Worm (Caenorhabditis elegans): ENCODE results near the gene H04J21.1.
A peak's percentile ranks its signal among the peaks of the same experiment; 100 is the strongest.

H04J21.1 gene

DNA sequence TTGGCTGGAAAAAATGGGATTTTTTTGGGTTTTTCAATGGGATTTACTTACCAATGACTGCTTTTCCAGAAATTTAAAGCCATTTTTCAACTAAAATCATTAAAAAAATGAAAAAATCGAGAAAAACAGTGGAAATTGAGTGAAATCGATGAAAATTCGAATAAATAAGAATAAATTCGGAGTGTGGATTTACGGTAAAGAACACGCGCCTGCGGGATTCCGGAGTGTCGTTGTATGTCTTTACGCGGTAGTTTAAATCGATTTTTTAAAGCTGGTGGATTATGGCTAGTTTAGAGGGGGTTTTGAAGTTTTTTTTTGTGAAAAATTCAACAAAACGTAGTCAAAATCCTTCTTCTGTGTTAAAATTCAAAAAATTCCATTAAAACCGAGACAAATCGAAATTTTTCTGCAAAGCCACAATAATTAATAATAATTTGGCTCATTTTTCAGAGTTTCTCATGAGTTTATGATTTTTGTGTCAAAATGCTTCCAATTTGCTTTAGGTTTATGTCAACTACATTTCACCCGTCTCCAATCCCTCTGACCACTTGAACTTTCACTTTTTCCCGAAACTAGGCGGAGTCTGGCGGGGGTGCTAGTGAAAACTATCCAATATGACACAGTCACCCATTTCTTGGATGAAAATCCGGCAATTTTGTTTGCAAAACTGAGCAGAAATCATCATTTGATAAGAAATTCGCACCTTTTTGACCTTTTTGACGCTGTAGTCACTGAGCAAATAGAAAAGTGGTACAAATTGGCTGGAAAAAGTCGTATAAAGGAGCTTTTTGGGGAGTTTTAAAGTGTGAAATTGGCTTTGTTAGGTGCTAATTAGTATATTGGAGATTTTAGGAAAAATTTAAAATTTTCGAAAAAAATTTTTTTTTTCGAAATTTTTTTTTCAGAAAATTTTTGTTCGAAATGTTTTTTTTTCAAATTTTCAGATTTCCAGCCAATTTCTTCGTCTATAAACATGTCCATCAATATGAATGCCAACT is 29.7 kb upstream of the H04J21.1 start, which contains the start of the genes cic-1 and strm-1 (continued):
- TF ChIP-seq ceh-82 (tag; optimal IDR thresholded peaks at IDR 0.05), result peak; percentile 34 to 66 (median 42)
- peak; percentile 99 for TF ChIP-seq blmp-1 (tag; optimal IDR thresholded peaks at IDR 0.05)
- TF ChIP-seq pag-3 (tag; optimal IDR thresholded peaks at IDR 0.05; ENCODE audit: borderline replicate concordance, insufficient read depth), result no peak
- TF ChIP-seq snpc-4 (tag; optimal IDR thresholded peaks at IDR 0.05), result peak; percentile 4
- no peak for TF ChIP-seq zag-1 (tag; optimal IDR thresholded peaks at IDR 0.05)
- TF ChIP-seq jun-1 (tag; optimal IDR thresholded peaks at IDR 0.05), result peak; percentile 32
- TF ChIP-seq nhr-19 (GFP tag; conservative IDR thresholded peaks at IDR 0.05), result peak; percentile 65
- TF ChIP-seq tlp-1 (tag; optimal IDR thresholded peaks at IDR 0.05), result no peak
- TF ChIP-seq hlh-17 (GFP tag; optimal IDR thresholded peaks at IDR 0.05; ENCODE audit: borderline replicate concordance), result no peak
- no peak for TF ChIP-seq nhr-20 (tag; optimal IDR thresholded peaks at IDR 0.05)
- TF ChIP-seq pqm-1 (tag; optimal IDR thresholded peaks at IDR 0.05), result no peak
- peak; percentile 55 for TF ChIP-seq dsc-1 (tag; optimal IDR thresholded peaks at IDR 0.05)
- TF ChIP-seq ceh-63 (GFP tag; optimal IDR thresholded peaks at IDR 0.05), result no peak
- TF ChIP-seq nhr-237 (tag; optimal IDR thresholded peaks at IDR 0.05), result no peak
- no peak for TF ChIP-seq ces-1 (GFP tag; optimal IDR thresholded peaks at IDR 0.05)
- TF ChIP-seq snu-23 (GFP tag; optimal IDR thresholded peaks at IDR 0.05), result peak; percentile 85
- peak; percentile 62 for TF ChIP-seq unc-86 (tag; optimal IDR thresholded peaks at IDR 0.05)
- TF ChIP-seq pax-3 (tag; optimal IDR thresholded peaks at IDR 0.05), result no peak
- TF ChIP-seq nhr-85 (tag), result peak; percentile 32
- no peak for TF ChIP-seq mef-2 (tag; optimal IDR thresholded peaks at IDR 0.05)
- TF ChIP-seq ceh-90 (tag; optimal IDR thresholded peaks at IDR 0.05), result no peak
- no peak for TF ChIP-seq ztf-11 (tag; optimal IDR thresholded peaks at IDR 0.05)
- TF ChIP-seq hlh-4 (tag; optimal IDR thresholded peaks at IDR 0.05), result no peak
- TF ChIP-seq nhr-71 (tag; optimal IDR thresholded peaks at IDR 0.05), result no peak
- TF ChIP-seq zip-4 (GFP tag; optimal IDR thresholded peaks at IDR 0.05), result no peak
- no peak for TF ChIP-seq lin-13 (GFP tag; optimal IDR thresholded peaks at IDR 0.05)
- peak; percentile 44 for TF ChIP-seq lin-15B (tag; optimal IDR thresholded peaks at IDR 0.05)
- no peak for TF ChIP-seq ztf-4 (tag; optimal IDR thresholded peaks at IDR 0.05)
- no peak for TF ChIP-seq unc-62 (GFP tag; optimal IDR thresholded peaks at IDR 0.05)
- TF ChIP-seq fkh-10 (GFP tag; optimal IDR thresholded peaks at IDR 0.05), result no peak
- no peak for TF ChIP-seq C34B4.2 (tag; optimal IDR thresholded peaks at IDR 0.05)
- no peak for TF ChIP-seq ceh-88 (GFP tag; IDR thresholded peaks at IDR 0.05)
- TF ChIP-seq ceh-8 (GFP tag; optimal IDR thresholded peaks at IDR 0.05), result no peak
- TF ChIP-seq nhr-28 (tag; optimal IDR thresholded peaks at IDR 0.05), result no peak
- no peak for TF ChIP-seq lir-3 (tag; optimal IDR thresholded peaks at IDR 0.05; ENCODE audit: poor library complexity)
- no peak for TF ChIP-seq nhr-76 (tag; optimal IDR thresholded peaks at IDR 0.05)
- no peak for TF ChIP-seq nhr-77 (tag; optimal IDR thresholded peaks at IDR 0.05)
- TF ChIP-seq irx-1 (tag; optimal IDR thresholded peaks at IDR 0.05), result peak; percentile 38
- peak; percentile 92 to 96 (median 95) for TF ChIP-seq dpl-1 (GFP tag; optimal IDR thresholded peaks at IDR 0.05)
- TF ChIP-seq fkh-4 (tag; optimal IDR thresholded peaks at IDR 0.05; ENCODE audit: borderline replicate concordance), result no peak
- no peak for TF ChIP-seq elt-2 (tag; optimal IDR thresholded peaks at IDR 0.05)
- TF ChIP-seq xbp-1 (tag; optimal IDR thresholded peaks at IDR 0.05), result peak; percentile 57
- peak; percentile 95 to 96 for TF ChIP-seq lin-35 (GFP tag; optimal IDR thresholded peaks at IDR 0.05)
- peak; percentile 64 for TF ChIP-seq swsn-7 (tag; optimal IDR thresholded peaks at IDR 0.05)
- TF ChIP-seq rnt-1 (tag; optimal IDR thresholded peaks at IDR 0.05), result no peak
- TF ChIP-seq fos-1 (tag; optimal IDR thresholded peaks at IDR 0.05), result peak; percentile 12
- TF ChIP-seq C04F5.9 (tag; optimal IDR thresholded peaks at IDR 0.05), result no peak
- no peak for TF ChIP-seq nhr-12 (tag; optimal IDR thresholded peaks at IDR 0.05)
- no peak for TF ChIP-seq nhr-84 (tag; optimal IDR thresholded peaks at IDR 0.05)
- TF ChIP-seq nhr-11 (tag; optimal IDR thresholded peaks at IDR 0.05), result peak; percentile 50
- TF ChIP-seq vab-15 (tag; optimal IDR thresholded peaks at IDR 0.05), result no peak
